Worm (Caenorhabditis elegans): ENCODE data around the gene Y46G5A.36.

- no peak for TF ChIP-seq ama-1 (optimal IDR thresholded peaks at IDR 0.05)
- TF ChIP-seq ama-1 (GFP tag; optimal IDR thresholded peaks at IDR 0.05), result no peak
- TF ChIP-seq C06A6.2 (GFP tag; conservative IDR thresholded peaks at IDR 0.05), result no peak
- no peak for TF ChIP-seq F33H1.4 (GFP tag; IDR thresholded peaks at IDR 0.05)
Observed at ce11 chrII:12855900-12856299, 32.4 kb downstream of the Y46G5A.36 start, which contains the start of gene Y46G5A.29.

Data from whole organism, young adult.